Worm (Caenorhabditis elegans) whole organism, young adult: ENCODE measurements around the gene tat-3.

Experiments used
- B0019.2 ChIP-seq: fragments of 200-800 bp; sonication (Bioruptor generic); conservative IDR thresholded peaks from 2 replicates; pipeline ENCODE4 v1.3.6; 2022; ENCODE audit warnings: missing genetic modification reagents, missing genetic modification characterization, missing compliant biosample characterization
- B0336.3 ChIP-seq: fragments of 200-800 bp; sonication (Bioruptor generic); IDR thresholded peaks from 2 replicates; pipeline ENCODE4 v1.3.6; 2022; ENCODE audit warnings: missing genetic modification characterization, missing compliant biosample characterization
- C06A6.2 ChIP-seq: fragments of 200-800 bp; sonication (Bioruptor generic); conservative IDR thresholded peaks from 2 replicates; pipeline ENCODE4 v1.3.6; 2022; ENCODE audit warnings: missing genetic modification characterization, missing compliant biosample characterization
- F39B2.1 ChIP-seq: fragments of 200-800 bp; sonication (Bioruptor generic); IDR thresholded peaks from 2 replicates; pipeline ENCODE4 v1.3.6; 2022; ENCODE audit warnings: missing genetic modification reagents, missing genetic modification characterization, missing compliant biosample characterization
- F55B11.4 ChIP-seq: sonication (generic microtip); optimal IDR thresholded peaks from 2 replicates; lab custom pipeline; 2016; ENCODE audit warnings: missing compliant biosample characterization, missing genetic modification characterization, borderline replicate concordance; ENCODE audit not compliant: insufficient read depth
- K11D2.4 ChIP-seq: fragments of 200-800 bp; sonication (Bioruptor generic); IDR thresholded peaks from 2 replicates; pipeline ENCODE4 v1.3.6; 2022; ENCODE audit warnings: missing genetic modification reagents, missing genetic modification characterization, missing compliant biosample characterization
- T07F8.4 ChIP-seq: sonication (generic microtip); optimal IDR thresholded peaks from 2 replicates; lab custom pipeline; 2016; ENCODE audit warnings: mild to moderate bottlenecking, missing genetic modification characterization, moderate library complexity, missing compliant biosample characterization
- Y56A3A.18 ChIP-seq: fragments of 200-800 bp; sonication (Bioruptor generic); IDR thresholded peaks from 2 replicates; pipeline ENCODE4 v1.3.6; 2022; ENCODE audit warnings: missing genetic modification reagents, missing genetic modification characterization, missing compliant biosample characterization
- Y79H2A.3 ChIP-seq: fragments of 200-800 bp; sonication (Bioruptor generic); conservative IDR thresholded peaks from 2 replicates; pipeline ENCODE4 v1.3.6; 2022; ENCODE audit warnings: missing genetic modification reagents, missing genetic modification characterization, missing compliant biosample characterization
- Y95B8A.8 ChIP-seq: fragments of 200-800 bp; sonication (Bioruptor generic); IDR thresholded peaks from 2 replicates; pipeline ENCODE4 v1.3.6; 2022; ENCODE audit warnings: missing genetic modification reagents, missing genetic modification characterization, missing compliant biosample characterization
- athp-1 ChIP-seq: sonication (generic microtip); optimal IDR thresholded peaks from 2 replicates; lab custom pipeline; 2017; ENCODE audit warnings: mild to moderate bottlenecking, missing genetic modification characterization, missing compliant biosample characterization
- attf-3 ChIP-seq: fragments of 200-800 bp; sonication (Bioruptor generic); conservative IDR thresholded peaks from 2 replicates; pipeline ENCODE4 v1.3.6; 2022; ENCODE audit warnings: missing genetic modification reagents, missing genetic modification characterization, missing compliant biosample characterization
- bed-1 ChIP-seq: fragments of 200-800 bp; sonication (Bioruptor generic); IDR thresholded peaks from 2 replicates; pipeline ENCODE4 v1.3.6; 2022; ENCODE audit warnings: missing genetic modification reagents, missing genetic modification characterization, missing compliant biosample characterization
- cebp-1 ChIP-seq, 2 experiments: fragments of 200-800 bp in 1 of 2; sonication (Bioruptor generic) in 1 of 2; sonication (generic microtip) in 1 of 2; IDR thresholded peaks in 1 of 2; optimal IDR thresholded peaks in 1 of 2; 2 replicates each; pipeline versions ENCODE4 v1.3.6 to Lab custom; 2017 to 2022; ENCODE audit warnings: missing compliant biosample characterization in 2 of 2, missing genetic modification characterization in 2 of 2, mild to moderate bottlenecking in 1 of 2, missing genetic modification reagents in 1 of 2, moderate library complexity in 1 of 2
- ceh-58 ChIP-seq: fragments of 200-800 bp; sonication (Bioruptor generic); IDR thresholded peaks from 2 replicates; pipeline ENCODE4 v1.3.6; 2022; ENCODE audit warnings: missing genetic modification characterization, missing compliant biosample characterization
- ceh-91 ChIP-seq: fragments of 200-800 bp; sonication (Bioruptor generic); IDR thresholded peaks from 2 replicates; pipeline ENCODE4 v1.3.6; 2022; ENCODE audit warnings: missing genetic modification reagents, missing genetic modification characterization, missing compliant biosample characterization
- dox-1 ChIP-seq: fragments of 200-800 bp; sonication (Bioruptor generic); IDR thresholded peaks from 2 replicates; pipeline ENCODE4 v1.3.6; 2022; ENCODE audit warnings: missing genetic modification reagents, missing genetic modification characterization, missing compliant biosample characterization
- dpff-1 ChIP-seq: sonication (generic microtip); optimal IDR thresholded peaks from 2 replicates; lab custom pipeline; 2017; ENCODE audit warnings: mild to moderate bottlenecking, missing genetic modification characterization, missing compliant biosample characterization
- dpl-1 ChIP-seq: fragments of 150-350 bp; optimal IDR thresholded peaks from 2 replicates; lab custom pipeline; 2014; ENCODE audit warnings: missing biosample characterization, missing genetic modification reagents, missing genetic modification characterization
- efl-1 ChIP-seq: fragments of 150-350 bp; optimal IDR thresholded peaks from 2 replicates; lab custom pipeline; 2014; ENCODE audit warnings: missing biosample characterization, missing genetic modification reagents, missing genetic modification characterization
- egl-44 ChIP-seq: fragments of 200-800 bp; sonication (Bioruptor generic); IDR thresholded peaks from 2 replicates; pipeline ENCODE4 v1.3.6; 2022; ENCODE audit warnings: missing genetic modification reagents, missing genetic modification characterization, missing compliant biosample characterization
- egrh-3 ChIP-seq: fragments of 200-800 bp; sonication (Bioruptor generic); IDR thresholded peaks from 2 replicates; pipeline ENCODE4 v1.3.6; 2022; ENCODE audit warnings: missing genetic modification reagents, missing genetic modification characterization, missing compliant biosample characterization
- ekl-4 ChIP-seq: fragments of 200-800 bp; sonication (Bioruptor generic); IDR thresholded peaks from 2 replicates; pipeline ENCODE4 v1.3.6; 2022; ENCODE audit warnings: missing genetic modification reagents, missing genetic modification characterization, missing compliant biosample characterization
- ets-4 ChIP-seq: fragments of 200-800 bp; sonication (Bioruptor generic); optimal IDR thresholded peaks from 2 replicates; lab custom pipeline; 2018; ENCODE audit warnings: mild to moderate bottlenecking, missing genetic modification characterization, missing compliant biosample characterization
- fkh-3 ChIP-seq: sonication (generic microtip); optimal IDR thresholded peaks from 2 replicates; lab custom pipeline; 2016; ENCODE audit warnings: mild to moderate bottlenecking, missing genetic modification characterization, missing compliant biosample characterization
- him-1 ChIP-seq: sonication (generic microtip); optimal IDR thresholded peaks from 2 replicates; lab custom pipeline; 2016; ENCODE audit warnings: missing genotype, missing genetic modification reagents, missing genetic modification characterization, missing compliant biosample characterization
- hlh-12 ChIP-seq: sonication (generic microtip); optimal IDR thresholded peaks from 2 replicates; lab custom pipeline; 2016; ENCODE audit warnings: missing genetic modification characterization, missing compliant biosample characterization
- hsf-1 ChIP-seq: fragments of 200-800 bp; sonication (Bioruptor generic); IDR thresholded peaks from 2 replicates; pipeline ENCODE4 v1.3.6; 2022; ENCODE audit warnings: missing genetic modification reagents, missing genetic modification characterization, missing compliant biosample characterization
- let-526 ChIP-seq: fragments of 200-800 bp; sonication (Bioruptor generic); IDR thresholded peaks from 2 replicates; pipeline ENCODE4 v1.3.6; 2022; ENCODE audit warnings: missing genetic modification reagents, missing genetic modification characterization, missing compliant biosample characterization
- lin-26 ChIP-seq: fragments of 200-800 bp; sonication (Bioruptor generic); IDR thresholded peaks from 2 replicates; pipeline ENCODE4 v1.3.6; 2022; ENCODE audit warnings: missing genetic modification reagents, missing genetic modification characterization, missing compliant biosample characterization
- lin-54 ChIP-seq: fragments of 200-800 bp; sonication (Bioruptor generic); optimal IDR thresholded peaks from 2 replicates; lab custom pipeline; 2018; ENCODE audit warnings: mild to moderate bottlenecking, missing genetic modification characterization, missing compliant biosample characterization
- lir-1 ChIP-seq: fragments of 200-800 bp; sonication (Bioruptor generic); conservative IDR thresholded peaks from 2 replicates; pipeline ENCODE4 v1.3.6; 2022; ENCODE audit warnings: missing genetic modification reagents, missing genetic modification characterization, missing compliant biosample characterization
- lsy-27 ChIP-seq: sonication (generic microtip); optimal IDR thresholded peaks from 2 replicates; lab custom pipeline; 2017; ENCODE audit warnings: missing genetic modification characterization, mild to moderate bottlenecking, missing compliant biosample characterization, antibody characterized with exemption, missing genotype, borderline replicate concordance; ENCODE audit not compliant: insufficient read depth
- mcd-1 ChIP-seq: fragments of 200-800 bp; sonication (Bioruptor generic); IDR thresholded peaks from 2 replicates; pipeline ENCODE4 v1.3.6; 2022; ENCODE audit warnings: missing genetic modification reagents, missing genetic modification characterization, missing compliant biosample characterization
- mes-4 ChIP-seq: sonication (generic microtip); optimal IDR thresholded peaks from 2 replicates; lab custom pipeline; 2016; ENCODE audit warnings: missing genotype, missing genetic modification characterization, missing compliant biosample characterization
- nfya-2 ChIP-seq: fragments of 200-800 bp; sonication (Bioruptor generic); IDR thresholded peaks from 2 replicates; pipeline ENCODE4 v1.3.6; 2022; ENCODE audit warnings: missing genetic modification reagents, missing genetic modification characterization, missing compliant biosample characterization
- nhr-120 ChIP-seq: fragments of 200-800 bp; sonication (Bioruptor generic); IDR thresholded peaks from 2 replicates; pipeline ENCODE4 v1.3.6; 2022; ENCODE audit warnings: missing genetic modification characterization, missing compliant biosample characterization
- rcor-1 ChIP-seq: fragments of 200-800 bp; sonication (Bioruptor generic); IDR thresholded peaks from 2 replicates; pipeline ENCODE4 v1.3.6; 2022; ENCODE audit warnings: missing genetic modification reagents, missing genetic modification characterization, missing compliant biosample characterization
- rec-8 ChIP-seq, 2 experiments: sonication (generic microtip); optimal IDR thresholded peaks; 2 replicates each; lab custom pipeline; 2016; ENCODE audit warnings: mild to moderate bottlenecking in 2 of 2, missing genetic modification characterization in 2 of 2, missing genetic modification reagents in 2 of 2, missing genotype in 2 of 2, missing biosample characterization in 1 of 2, missing compliant biosample characterization in 1 of 2, moderate library complexity in 1 of 2
- repo-1 ChIP-seq: sonication (generic microtip); optimal IDR thresholded peaks from 2 replicates; lab custom pipeline; 2017; ENCODE audit warnings: mild to moderate bottlenecking, missing genetic modification characterization, missing compliant biosample characterization
- sdz-38 ChIP-seq: sonication (generic microtip); optimal IDR thresholded peaks from 2 replicates; lab custom pipeline; 2016; ENCODE audit warnings: missing genotype, missing genetic modification characterization, missing compliant biosample characterization
- somi-1 ChIP-seq: fragments of 200-800 bp; sonication (Bioruptor generic); optimal IDR thresholded peaks from 2 replicates; lab custom pipeline; 2018; ENCODE audit warnings: mild to moderate bottlenecking, missing genetic modification characterization, missing compliant biosample characterization
- sptf-2 ChIP-seq: fragments of 200-800 bp; sonication (Bioruptor generic); optimal IDR thresholded peaks from 2 replicates; lab custom pipeline; 2018; ENCODE audit warnings: mild to moderate bottlenecking, missing genetic modification characterization, missing compliant biosample characterization
- zfh-2 ChIP-seq: fragments of 200-800 bp; sonication (Bioruptor generic); conservative IDR thresholded peaks from 2 replicates; pipeline ENCODE4 v1.3.6; 2022; ENCODE audit warnings: missing genetic modification reagents, missing genetic modification characterization, missing compliant biosample characterization
- ztf-18 ChIP-seq: sonication (generic microtip); optimal IDR thresholded peaks from 2 replicates; lab custom pipeline; 2016; ENCODE audit warnings: missing genotype, mild to moderate bottlenecking, missing genetic modification characterization, missing compliant biosample characterization
- ztf-26 ChIP-seq: sonication (generic microtip); optimal IDR thresholded peaks from 2 replicates; lab custom pipeline; 2017; ENCODE audit warnings: missing genetic modification characterization, missing compliant biosample characterization

Gene tat-3

ce11 chrIII:10747620-10748479 lies 17.3 kb upstream of the tat-3 start, which contains the start of the genes ran-1 and dkc-1 (continued):
- TF ChIP-seq K11D2.4 (no peak), dox-1 (GFP tag; lab: Robert Waterston, UW) (peak; percentile 94), ceh-58 (GFP tag; lab: Robert Waterston, UW) (no peak), fkh-3 (no peak), cebp-1 (GFP tag; IDR thresholded peaks at IDR 0.05; lab: Robert Waterston, UW) (peak; percentile 58; the same call in 1 of the 2 replicates), cebp-1 (tag; optimal IDR thresholded peaks at IDR 0.05; lab: Kevin White, UChicago) (peak; percentile 90), B0336.3 (peak; percentile 90), ztf-18 (peak; percentile 68), sdz-38 (no peak), lsy-27 (tag; lab: Kevin White, UChicago) (no peak), ztf-26 (peak; percentile 38), somi-1 (GFP tag; lab: Kevin White, UChicago) (no peak), athp-1 (tag; lab: Kevin White, UChicago) (peak; percentile 81), F55B11.4 (tag; lab: Kevin White, UChicago) (no peak), Y56A3A.18 (GFP tag; lab: Robert Waterston, UW) (no peak), C06A6.2 (GFP tag; lab: Robert Waterston, UW) (no peak), egl-44 (GFP tag; lab: Robert Waterston, UW) (0 out of 2 replicates have a peak, but pooled peaks have one; percentile 44), ceh-91 (GFP tag; lab: Robert Waterston, UW) (peak; percentile 95), efl-1 (GFP tag; lab: Kevin White, UChicago) (peak; percentile 98), lin-54 (GFP tag; lab: Kevin White, UChicago) (peak; percentile 93), dpff-1 (tag; lab: Kevin White, UChicago) (no peak), him-1 (tag; lab: Kevin White, UChicago) (no peak), egrh-3 (GFP tag; lab: Robert Waterston, UW) (peak; percentile 53), lin-26 (GFP tag; lab: Robert Waterston, UW) (no peak), B0019.2 (GFP tag; lab: Robert Waterston, UW) (peak; percentile 86), T07F8.4 (no peak), Y95B8A.8 (GFP tag; lab: Robert Waterston, UW) (peak; percentile 84; the same call in 1 of the 2 replicates), ets-4 (no peak), bed-1 (GFP tag; lab: Robert Waterston, UW) (no peak), Y79H2A.3 (GFP tag; lab: Robert Waterston, UW) (0 out of 2 replicates have a peak, but pooled peaks have one; percentile 7), rcor-1 (GFP tag; lab: Robert Waterston, UW) (peak; percentile 81), ekl-4 (GFP tag; lab: Robert Waterston, UW) (peak; percentile 77), mes-4 (no peak), let-526 (no peak), zfh-2 (GFP tag; lab: Robert Waterston, UW) (no peak), attf-3 (GFP tag; lab: Robert Waterston, UW) (0 out of 2 replicates have a peak, but pooled peaks have one; percentile 44), sptf-2 (no peak), repo-1 (peak; percentile 4), mcd-1 (GFP tag; lab: Robert Waterston, UW) (peak; percentile 82), dpl-1 (GFP tag; lab: Kevin White, UChicago) (peak; percentile 95), nfya-2 (GFP tag; lab: Robert Waterston, UW) (no peak), nhr-120 (GFP tag; lab: Robert Waterston, UW) (no peak), hsf-1 (GFP tag; lab: Robert Waterston, UW) (peak; percentile 84), F39B2.1 (GFP tag; lab: Robert Waterston, UW) (no peak), rec-8 (tag; optimal IDR thresholded peaks at IDR 0.05; lab: Kevin White, UChicago) (no peak), hlh-12 (no peak), lir-1 (GFP tag; lab: Robert Waterston, UW) (0 out of 2 replicates have a peak, but pooled peaks have one; percentile 29)
